Fruit fly (Drosophila melanogaster): Measurements from ENCODE around the gene Aos1.

Aos1 gene

DNA sequence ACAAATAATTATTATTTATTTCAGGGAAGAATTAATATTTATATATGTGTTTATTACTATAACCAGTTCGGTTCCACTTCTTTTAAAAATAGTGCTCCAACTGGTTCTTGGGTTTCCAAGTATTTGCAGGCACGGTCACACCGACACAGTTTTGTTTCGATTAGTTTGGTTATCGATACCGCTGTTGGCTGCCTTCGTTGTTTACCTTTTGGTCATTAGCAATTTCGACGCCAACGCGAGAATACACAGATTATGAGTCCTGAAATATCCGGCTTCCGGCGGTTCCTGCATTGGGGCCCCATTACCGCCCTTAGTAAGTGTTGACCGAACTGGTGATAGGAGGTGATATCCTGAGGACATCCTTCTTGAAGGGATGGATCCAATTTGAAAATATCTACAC, 25.5 kb downstream of the Aos1 start, which contains the start of gene CG5196 (continued):
- TF ChIP-seq kah (GFP tag; optimal IDR thresholded peaks at IDR 0.05) (peak; percentile 17), CG4820 (GFP tag; optimal IDR thresholded peaks at IDR 0.05) (peak; percentile 17), knrl (GFP tag; IDR thresholded peaks at IDR 0.05; ENCODE audit: partially characterized antibody) (peak; percentile 66), emc (GFP tag; optimal IDR thresholded peaks at IDR 0.05) (no peak), Mes4 (GFP tag; optimal IDR thresholded peaks at IDR 0.05) (no peak), CG3995 (GFP tag; optimal IDR thresholded peaks at IDR 0.05) (peak; percentile 78), inv (GFP tag; IDR thresholded peaks at IDR 0.05; ENCODE audit: partially characterized antibody) (peak; percentile 51; the same call in 1 of the 2 replicates), CG12299 (tag; optimal IDR thresholded peaks at IDR 0.05) (peak; percentile 24), Dp (GFP tag; optimal IDR thresholded peaks at IDR 0.05) (peak; percentile 80), grau (tag; optimal IDR thresholded peaks at IDR 0.05) (peak; percentile 31), CG8924 (tag; optimal IDR thresholded peaks at IDR 0.05) (peak; percentile 17), CG13894 (tag; optimal IDR thresholded peaks at IDR 0.05) (peak; percentile 51), CG6854 (GFP tag; optimal IDR thresholded peaks at IDR 0.05) (peak; percentile 36), her (GFP tag; optimal IDR thresholded peaks at IDR 0.05) (peak; percentile 13), CG10147 (GFP tag; optimal IDR thresholded peaks at IDR 0.05) (peak; percentile 13), exex (tag; optimal IDR thresholded peaks at IDR 0.05) (peak; percentile 64), Lhr (GFP tag; optimal IDR thresholded peaks at IDR 0.05) (peak; percentile 49), CG14441 (GFP tag; IDR thresholded peaks at IDR 0.05) (no peak), CG15514 (GFP tag; optimal IDR thresholded peaks at IDR 0.05) (peak; percentile 99), CG4707 (GFP tag; optimal IDR thresholded peaks at IDR 0.05) (no peak), C15 (GFP tag; IDR thresholded peaks at IDR 0.05) (no peak), sim (GFP tag; IDR thresholded peaks at IDR 0.05) (no peak), caup (GFP tag; optimal IDR thresholded peaks at IDR 0.05; ENCODE audit: severe bottlenecking) (peak; percentile 18), Scr (GFP tag; IDR thresholded peaks at IDR 0.05; ENCODE audit: partially characterized antibody) (peak; percentile 65), en (GFP tag; optimal IDR thresholded peaks at IDR 0.05) (no peak), Gug (GFP tag; IDR thresholded peaks at IDR 0.05) (no peak), CG3838 (GFP tag; optimal IDR thresholded peaks at IDR 0.05) (no peak), sug (tag; optimal IDR thresholded peaks at IDR 0.05) (peak; percentile 51), Dip2 (GFP tag; IDR thresholded peaks at IDR 0.05) (no peak), CG33557 (GFP tag; optimal IDR thresholded peaks at IDR 0.05) (no peak), CG16779 (GFP tag; IDR thresholded peaks at IDR 0.05) (peak; percentile 45; the same call in 1 of the 2 replicates), CG31224 (GFP tag; IDR thresholded peaks at IDR 0.05) (no peak), ERR (GFP tag; optimal IDR thresholded peaks at IDR 0.05) (no peak), amos (GFP tag; IDR thresholded peaks at IDR 0.05; ENCODE audit: partially characterized antibody) (peak; percentile 76), bigmax (GFP tag; optimal IDR thresholded peaks at IDR 0.05) (peak; percentile 47), unpg (GFP tag; optimal IDR thresholded peaks at IDR 0.05) (peak; percentile 12), repo (GFP tag; optimal IDR thresholded peaks at IDR 0.05) (peak; percentile 9), hkb (optimal IDR thresholded peaks at IDR 0.05) (no peak), hkb (GFP tag; IDR thresholded peaks at IDR 0.05) (no peak), Adf1 (GFP tag; IDR thresholded peaks at IDR 0.05) (peak; percentile 36; the same call in 1 of the 2 replicates), pb (GFP tag; optimal IDR thresholded peaks at IDR 0.05) (peak; percentile 26), CG30020 (tag; optimal IDR thresholded peaks at IDR 0.05) (peak; percentile 61), vnd (GFP tag; IDR thresholded peaks at IDR 0.05; ENCODE audit: partially characterized antibody) (peak; percentile 61; the same call in 2 of the 3 replicates), CG11247 (GFP tag; IDR thresholded peaks at IDR 0.05) (no peak), Nf-YB (GFP tag; optimal IDR thresholded peaks at IDR 0.05) (peak; percentile 29), pzg (GFP tag; optimal IDR thresholded peaks at IDR 0.05) (peak; percentile 86), gfzf (GFP tag; optimal IDR thresholded peaks at IDR 0.05) (peak; percentile 75), CG10979 (tag; optimal IDR thresholded peaks at IDR 0.05) (peak; percentile 11), CG9932 (GFP tag; IDR thresholded peaks at IDR 0.05) (no peak), Max (GFP tag; optimal IDR thresholded peaks at IDR 0.05) (peak; percentile 4)
